Worm (Caenorhabditis elegans): ENCODE measurements around the gene ZK185.1.

Gene ZK185.1

DNA sequence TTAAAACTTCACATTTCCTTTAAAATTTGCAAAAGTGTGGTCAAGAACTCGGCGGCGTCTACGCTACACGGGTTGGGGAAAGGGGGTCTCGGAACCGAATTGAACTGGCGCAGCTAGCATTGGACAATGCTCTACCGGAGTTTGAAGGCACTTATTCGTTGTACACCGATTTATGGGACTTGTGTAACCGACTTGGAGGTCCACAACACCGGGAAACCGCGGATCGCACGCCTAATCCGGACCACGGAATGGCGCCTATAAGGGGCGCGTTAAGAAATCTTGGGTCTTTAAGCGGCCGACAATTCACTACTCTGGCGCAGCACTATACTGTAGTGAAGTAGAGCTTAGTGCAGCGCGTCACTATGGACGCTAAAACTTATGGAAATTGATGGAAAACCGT, 9.7 kb upstream of the ZK185.1 start:
- TF ChIP-seq scrt-1 (GFP tag; IDR thresholded peaks at IDR 0.05), result no peak
- TF ChIP-seq tra-4 (tag; optimal IDR thresholded peaks at IDR 0.05), result no peak
- TF ChIP-seq hmbx-1 (tag; optimal IDR thresholded peaks at IDR 0.05), result no peak
- TF ChIP-seq ets-7 (tag; optimal IDR thresholded peaks at IDR 0.05), result no peak
- TF ChIP-seq ceh-13 (GFP tag; optimal IDR thresholded peaks at IDR 0.05), result no peak
- no peak for TF ChIP-seq B0310.2 (tag; optimal IDR thresholded peaks at IDR 0.05)
- TF ChIP-seq F13C5.2 (tag; optimal IDR thresholded peaks at IDR 0.05), result no peak
- no peak for TF ChIP-seq ama-1 (optimal IDR thresholded peaks at IDR 0.05)
- no peak for TF ChIP-seq flt-1 (GFP tag; IDR thresholded peaks at IDR 0.05)
- no peak for TF ChIP-seq hmg-4 (GFP tag; optimal IDR thresholded peaks at IDR 0.05)
- no peak for TF ChIP-seq tbx-11 (GFP tag; IDR thresholded peaks at IDR 0.05)
- TF ChIP-seq tbx-37 (GFP tag; conservative IDR thresholded peaks at IDR 0.05), result no peak
- no peak for TF ChIP-seq sea-1 (GFP tag; conservative IDR thresholded peaks at IDR 0.05)
- no peak for TF ChIP-seq aly-1 (tag; optimal IDR thresholded peaks at IDR 0.05)
- no peak for TF ChIP-seq ceh-36 (tag; optimal IDR thresholded peaks at IDR 0.05)
- no peak for TF ChIP-seq hnd-1 (tag; optimal IDR thresholded peaks at IDR 0.05)
- no peak for TF ChIP-seq pes-1 (GFP tag; IDR thresholded peaks at IDR 0.05)

DNA sequence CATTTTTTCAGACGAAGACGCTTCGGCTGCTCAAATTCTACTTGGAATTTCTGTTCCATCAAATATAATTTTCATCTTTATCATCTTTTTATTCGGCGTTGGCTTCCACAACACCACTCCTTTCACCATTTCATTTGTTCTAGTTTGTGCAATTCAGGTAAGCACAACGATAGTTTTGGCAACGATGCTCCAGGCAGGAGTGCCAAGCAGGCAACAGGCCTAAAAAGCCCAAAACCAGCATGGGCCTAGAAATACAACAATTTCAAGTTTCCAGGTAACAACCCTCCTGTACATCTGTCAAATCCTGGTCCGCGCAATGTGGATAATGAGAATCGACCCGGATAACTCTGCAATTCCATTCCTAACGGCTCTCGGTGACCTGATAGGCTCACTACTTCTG, 7.2 kb upstream of the ZK185.1 start:
- TF ChIP-seq ceh-36 (tag; optimal IDR thresholded peaks at IDR 0.05), result no peak
- no peak for TF ChIP-seq scrt-1 (GFP tag; IDR thresholded peaks at IDR 0.05)
- no peak for TF ChIP-seq hnd-1 (tag; optimal IDR thresholded peaks at IDR 0.05)
- TF ChIP-seq aly-1 (tag; optimal IDR thresholded peaks at IDR 0.05), result no peak

DNA sequence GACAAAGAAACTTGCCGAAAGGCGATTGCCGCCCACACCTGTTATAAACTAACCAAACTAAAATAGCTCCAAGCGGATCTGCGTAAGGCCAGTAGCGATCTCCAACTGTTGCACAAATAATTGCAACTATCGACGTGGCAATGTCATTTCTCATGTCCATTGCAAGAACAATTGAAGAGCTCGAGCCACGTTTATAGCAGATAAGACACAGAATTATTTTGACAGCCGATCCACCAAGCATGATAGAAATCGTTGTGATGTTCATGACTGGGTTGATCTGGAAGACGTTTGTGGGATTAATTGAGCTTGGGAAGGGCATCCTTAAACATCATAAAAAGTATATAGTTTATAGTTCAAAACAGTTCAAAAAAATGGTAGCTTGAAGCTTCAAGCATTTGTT, 5.4 kb upstream of the ZK185.1 start:
- no peak for TF ChIP-seq flt-1 (GFP tag; IDR thresholded peaks at IDR 0.05)
- TF ChIP-seq hnd-1 (tag; optimal IDR thresholded peaks at IDR 0.05), result no peak

DNA sequence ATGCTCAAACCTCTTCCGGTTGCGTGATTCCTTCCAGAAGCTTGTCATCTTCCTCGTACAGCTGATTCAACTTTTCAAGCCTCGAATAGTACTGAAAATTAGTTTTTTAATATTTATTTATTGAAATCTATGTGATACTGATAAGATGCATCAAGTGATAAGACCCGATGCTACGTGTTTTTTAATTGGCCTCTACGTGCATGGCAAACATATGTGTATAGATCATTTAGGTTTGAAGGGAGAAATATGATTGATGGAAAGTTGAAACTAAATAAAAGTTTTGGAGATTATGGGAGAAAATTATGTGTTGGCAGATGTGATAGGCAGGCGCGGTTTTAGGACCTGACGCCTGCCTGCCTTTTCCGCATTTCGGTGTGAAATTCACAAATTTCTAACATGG, 4.1 kb upstream of the ZK185.1 start:
- TF ChIP-seq hmbx-1 (tag; optimal IDR thresholded peaks at IDR 0.05), result no peak

DNA sequence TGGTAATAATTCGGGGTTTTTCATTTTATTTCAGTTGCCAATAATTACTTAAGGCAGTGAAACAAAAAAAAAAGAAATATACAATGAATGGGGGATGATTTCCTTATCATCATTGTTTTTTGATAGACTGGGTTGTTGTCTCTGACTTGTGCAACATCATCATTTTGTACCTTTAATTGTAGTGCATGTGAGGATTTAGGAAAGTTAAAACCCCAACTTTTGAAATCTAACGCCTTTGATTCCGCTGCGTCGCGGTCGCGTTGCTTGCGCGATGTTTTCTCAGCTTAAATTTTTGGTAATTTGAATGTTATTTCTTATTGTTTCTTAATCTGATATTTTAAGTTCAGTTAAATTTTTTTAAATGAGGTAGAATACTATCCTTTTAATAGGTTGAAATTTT, 2.5 kb upstream of the ZK185.1 start, which contains the start of gene ZK185.5:
ZK185.5 (minus strand) TSS at position 101 of the 400 bp plus-strand sequence.
- no peak for TF ChIP-seq hnd-1 (tag; optimal IDR thresholded peaks at IDR 0.05)
- TF ChIP-seq tra-4 (tag; optimal IDR thresholded peaks at IDR 0.05), result no peak
- TF ChIP-seq ceh-13 (GFP tag; optimal IDR thresholded peaks at IDR 0.05), result no peak
- TF ChIP-seq hmg-4 (GFP tag; optimal IDR thresholded peaks at IDR 0.05), result no peak
- TF ChIP-seq scrt-1 (GFP tag; IDR thresholded peaks at IDR 0.05), result no peak
- TF ChIP-seq F13C5.2 (tag; optimal IDR thresholded peaks at IDR 0.05), result no peak
- TF ChIP-seq tbx-11 (GFP tag; IDR thresholded peaks at IDR 0.05), result no peak
- TF ChIP-seq sea-1 (GFP tag; conservative IDR thresholded peaks at IDR 0.05), result no peak
- no peak for TF ChIP-seq ets-7 (tag; optimal IDR thresholded peaks at IDR 0.05)
- TF ChIP-seq pes-1 (GFP tag; IDR thresholded peaks at IDR 0.05), result no peak
- no peak for TF ChIP-seq ceh-36 (tag; optimal IDR thresholded peaks at IDR 0.05)

DNA sequence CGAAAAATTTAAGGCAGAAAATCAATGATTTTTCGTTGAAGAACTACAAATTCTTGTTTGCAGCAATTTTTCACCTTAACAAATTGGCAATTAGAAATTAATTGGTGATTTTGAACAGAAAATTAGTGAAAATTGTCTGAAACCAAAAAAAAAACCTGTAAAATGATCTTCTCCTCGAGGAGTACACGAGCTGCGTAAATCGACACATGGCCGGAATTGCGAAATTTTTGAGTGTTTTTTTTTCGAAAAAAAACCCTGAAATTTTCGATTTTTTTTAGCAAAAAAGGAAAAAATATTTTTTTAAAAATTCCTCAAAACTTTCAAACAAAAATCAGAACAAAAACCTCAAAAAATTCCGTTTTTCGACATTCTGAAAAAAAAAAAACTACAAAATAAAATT, 3.2 kb downstream of the ZK185.1 start:
- TF ChIP-seq F13C5.2 (tag; optimal IDR thresholded peaks at IDR 0.05) (no peak), pes-1 (GFP tag; IDR thresholded peaks at IDR 0.05) (no peak), sea-1 (GFP tag; conservative IDR thresholded peaks at IDR 0.05) (no peak), ama-1 (optimal IDR thresholded peaks at IDR 0.05) (no peak), tbx-11 (GFP tag; IDR thresholded peaks at IDR 0.05) (no peak), hmbx-1 (tag; optimal IDR thresholded peaks at IDR 0.05) (no peak), hnd-1 (tag; optimal IDR thresholded peaks at IDR 0.05) (no peak), tra-4 (tag; optimal IDR thresholded peaks at IDR 0.05) (no peak), ceh-13 (GFP tag; optimal IDR thresholded peaks at IDR 0.05) (no peak), ceh-36 (tag; optimal IDR thresholded peaks at IDR 0.05) (no peak)

DNA sequence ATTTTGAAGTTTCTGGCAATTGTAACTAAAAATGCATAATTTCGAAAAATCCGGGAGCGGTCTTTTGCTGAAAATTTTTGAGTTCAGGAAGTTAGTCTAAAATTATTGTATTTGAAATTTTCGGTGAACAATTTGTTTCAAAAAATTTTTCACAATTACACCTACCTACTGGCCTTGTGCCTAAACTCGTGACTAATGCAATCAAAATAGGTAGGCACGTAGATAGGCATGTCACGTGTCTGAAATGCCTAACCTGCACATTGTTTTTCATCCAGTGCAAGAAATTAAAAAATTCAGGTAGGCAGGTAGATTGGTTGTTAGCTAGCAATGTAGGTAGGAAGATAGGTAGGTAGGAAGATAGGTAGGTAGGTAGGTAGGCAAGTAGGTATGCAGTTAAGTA, 8.8 kb downstream of the ZK185.1 start:
- no peak for TF ChIP-seq hmbx-1 (tag; optimal IDR thresholded peaks at IDR 0.05)
- no peak for TF ChIP-seq B0310.2 (tag; optimal IDR thresholded peaks at IDR 0.05)
- no peak for TF ChIP-seq flt-1 (GFP tag; IDR thresholded peaks at IDR 0.05)
- no peak for TF ChIP-seq ama-1 (optimal IDR thresholded peaks at IDR 0.05)
- TF ChIP-seq ceh-13 (GFP tag; optimal IDR thresholded peaks at IDR 0.05), result no peak
- no peak for TF ChIP-seq scrt-1 (GFP tag; IDR thresholded peaks at IDR 0.05)
- TF ChIP-seq tbx-11 (GFP tag; IDR thresholded peaks at IDR 0.05), result no peak

DNA sequence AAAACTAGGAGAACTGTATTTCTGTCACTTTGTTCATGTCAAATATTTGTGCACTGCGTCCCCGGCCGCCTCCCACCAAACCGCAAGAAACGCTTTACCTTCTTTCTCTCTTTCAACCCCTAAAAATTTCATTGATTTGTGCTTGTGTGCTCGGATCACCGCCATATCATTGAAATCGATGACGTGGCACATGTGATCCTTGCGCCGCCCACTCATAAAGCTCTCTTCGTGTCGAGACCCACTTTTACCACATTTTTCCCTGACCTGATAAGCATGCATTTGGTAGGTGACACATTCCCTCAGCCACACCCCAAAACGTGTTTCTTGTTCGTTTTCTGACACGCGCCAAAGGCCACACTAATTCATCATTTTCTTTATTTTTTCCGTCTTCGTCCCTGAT, 9.4 kb downstream of the ZK185.1 start:
- no peak for TF ChIP-seq hnd-1 (tag; optimal IDR thresholded peaks at IDR 0.05)

DNA sequence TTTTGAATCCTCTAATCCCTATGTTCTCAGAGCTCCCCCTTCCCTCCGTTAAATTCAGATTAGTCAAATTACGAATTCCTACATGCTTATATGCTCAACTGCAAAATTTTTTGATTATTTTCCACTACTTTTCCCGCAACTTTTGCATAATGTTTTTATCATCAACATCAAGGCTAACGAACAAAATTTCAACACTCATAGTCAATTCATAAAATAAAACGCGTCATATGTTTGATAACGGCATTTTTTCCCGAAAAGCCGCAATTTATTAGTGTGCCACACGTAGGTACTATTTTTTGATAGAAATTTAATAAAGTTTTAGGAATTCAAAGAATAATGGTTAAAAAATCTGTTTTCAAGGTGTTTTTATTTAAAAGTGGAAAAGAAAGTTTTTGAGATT, 10.8 kb downstream of the ZK185.1 start:
- TF ChIP-seq F13C5.2 (tag; optimal IDR thresholded peaks at IDR 0.05) (no peak), sea-1 (GFP tag; conservative IDR thresholded peaks at IDR 0.05) (no peak), hnd-1 (tag; optimal IDR thresholded peaks at IDR 0.05) (no peak), hmbx-1 (tag; optimal IDR thresholded peaks at IDR 0.05) (no peak), aly-1 (tag; optimal IDR thresholded peaks at IDR 0.05) (no peak), ama-1 (optimal IDR thresholded peaks at IDR 0.05) (no peak), scrt-1 (GFP tag; IDR thresholded peaks at IDR 0.05) (no peak), ets-7 (tag; optimal IDR thresholded peaks at IDR 0.05) (no peak), ceh-36 (tag; optimal IDR thresholded peaks at IDR 0.05) (no peak), ceh-13 (GFP tag; optimal IDR thresholded peaks at IDR 0.05) (no peak), pes-1 (GFP tag; IDR thresholded peaks at IDR 0.05) (no peak), tra-4 (tag; optimal IDR thresholded peaks at IDR 0.05) (no peak), B0310.2 (tag; optimal IDR thresholded peaks at IDR 0.05) (no peak), tbx-37 (GFP tag; conservative IDR thresholded peaks at IDR 0.05) (no peak), hmg-4 (GFP tag; optimal IDR thresholded peaks at IDR 0.05) (no peak), tbx-11 (GFP tag; IDR thresholded peaks at IDR 0.05) (no peak), flt-1 (GFP tag; IDR thresholded peaks at IDR 0.05) (no peak)
